Fruit fly (Drosophila melanogaster) whole organism, embryonic: Measurements from ENCODE around the gene CG5382.

Source experiments
- Adf1 ChIP-seq: fragments of 200-800 bp; sonication (Bioruptor generic); IDR thresholded peaks from 2 replicates; pipeline ENCODE4 v1.3.6; 2022; ENCODE audit warnings: missing biosample characterization, missing genetic modification characterization
- CG10147 ChIP-seq: fragments of 200-800 bp; sonication (Bioruptor generic); optimal IDR thresholded peaks from 2 replicates; lab custom pipeline; 2019; ENCODE audit warnings: missing biosample characterization, mild to moderate bottlenecking, missing genetic modification characterization, moderate library complexity
- CG10321 ChIP-seq: fragments of 200-800 bp; sonication (Bioruptor generic); IDR thresholded peaks from 2 replicates; pipeline ENCODE4 v1.3.6; 2022; ENCODE audit warnings: missing biosample characterization, missing genetic modification characterization
- CG13424 ChIP-seq: fragments of 200-800 bp; sonication (Bioruptor generic); optimal IDR thresholded peaks from 2 replicates; lab custom pipeline; 2019; ENCODE audit warnings: missing biosample characterization, mild to moderate bottlenecking, missing genetic modification characterization, moderate library complexity
- CG15073 ChIP-seq: fragments of 200-800 bp; sonication (Bioruptor generic); optimal IDR thresholded peaks from 2 replicates; lab custom pipeline; 2016; ENCODE audit warnings: missing biosample characterization, missing genetic modification characterization
- CG1602 ChIP-seq: fragments of 200-800 bp; sonication (Bioruptor generic); optimal IDR thresholded peaks from 3 replicates; lab custom pipeline; 2016; ENCODE audit warnings: missing biosample characterization, missing genetic modification characterization
- CG17912 ChIP-seq: fragments of 200-800 bp; sonication (Bioruptor generic); optimal IDR thresholded peaks from 2 replicates; lab custom pipeline; 2018; ENCODE audit warnings: missing biosample characterization, mild to moderate bottlenecking, missing genetic modification characterization
- CG18599 ChIP-seq: fragments of 200-800 bp; sonication (Bioruptor generic); optimal IDR thresholded peaks from 3 replicates; lab custom pipeline; 2017; ENCODE audit warnings: missing biosample characterization, missing genetic modification characterization, mild to moderate bottlenecking, moderate library complexity, missing genetic modification reagents
- CG30431 ChIP-seq: fragments of 200-800 bp; sonication (Bioruptor generic); optimal IDR thresholded peaks from 2 replicates; lab custom pipeline; 2017; ENCODE audit warnings: missing biosample characterization, missing genetic modification characterization
- CG34422 ChIP-seq: fragments of 200-800 bp; sonication (Bioruptor generic); IDR thresholded peaks from 3 replicates; pipeline ENCODE4 v1.3.6; 2022; ENCODE audit warnings: missing biosample characterization, missing genetic modification characterization
- CG4820 ChIP-seq: fragments of 200-800 bp; sonication (Bioruptor generic); optimal IDR thresholded peaks from 3 replicates; lab custom pipeline; 2016; ENCODE audit warnings: missing biosample characterization, missing genetic modification characterization
- CG6791 ChIP-seq: fragments of 200-800 bp; sonication (Bioruptor generic); IDR thresholded peaks from 3 replicates; pipeline ENCODE4 v1.3.6; 2022; ENCODE audit warnings: missing biosample characterization, missing genetic modification characterization; ENCODE audit not compliant: partially characterized antibody
- CG9817 ChIP-seq: fragments of 200-800 bp; sonication (Bioruptor generic); optimal IDR thresholded peaks from 2 replicates; lab custom pipeline; 2018; ENCODE audit warnings: missing biosample characterization, mild to moderate bottlenecking, missing genetic modification characterization, moderate library complexity
- D19B ChIP-seq: fragments of 200-800 bp; sonication (Bioruptor generic); optimal IDR thresholded peaks from 2 replicates; lab custom pipeline; 2017; ENCODE audit warnings: missing biosample characterization, mild to moderate bottlenecking, missing genetic modification characterization
- E2f1 ChIP-seq: fragments of 200-800 bp; sonication (Bioruptor generic); IDR thresholded peaks from 2 replicates; pipeline ENCODE4 v1.3.6; 2022; ENCODE audit warnings: missing biosample characterization, missing genetic modification characterization
- HmgZ ChIP-seq: fragments of 200-800 bp; sonication (Bioruptor generic); optimal IDR thresholded peaks from 2 replicates; lab custom pipeline; 2018; ENCODE audit warnings: missing biosample characterization, mild to moderate bottlenecking, missing genetic modification characterization
- Hr3 ChIP-seq: fragments of 200-800 bp; sonication (Bioruptor generic); optimal IDR thresholded peaks from 3 replicates; lab custom pipeline; 2016; ENCODE audit warnings: missing biosample characterization, missing genetic modification characterization
- MBD-R2 ChIP-seq: fragments of 200-800 bp; sonication (Bioruptor generic); IDR thresholded peaks from 2 replicates; pipeline ENCODE4 v1.3.6; 2022; ENCODE audit warnings: missing biosample characterization, missing genetic modification characterization
- Nf-YB ChIP-seq: fragments of 200-800 bp; sonication (Bioruptor generic); optimal IDR thresholded peaks from 3 replicates; lab custom pipeline; 2019; ENCODE audit warnings: missing biosample characterization, mild to moderate bottlenecking, missing genetic modification characterization, moderate library complexity
- Tbp ChIP-seq: fragments of >200 bp; optimal IDR thresholded peaks from 2 replicates; lab custom pipeline; 2018; ENCODE audit warnings: missing biosample characterization, missing genetic modification characterization
- Xbp1 ChIP-seq: fragments of 200-800 bp; sonication (Bioruptor generic); optimal IDR thresholded peaks from 3 replicates; lab custom pipeline; 2016; ENCODE audit warnings: missing biosample characterization, mild to moderate bottlenecking, missing genetic modification characterization
- ase ChIP-seq: fragments of 200-800 bp; sonication (Bioruptor generic); IDR thresholded peaks from 3 replicates; pipeline ENCODE4 v1.3.6; 2022; ENCODE audit warnings: missing biosample characterization, missing genetic modification characterization
- bcd ChIP-seq: fragments of 200-800 bp; sonication (Bioruptor generic); optimal IDR thresholded peaks from 2 replicates; lab custom pipeline; 2017; ENCODE audit warnings: missing biosample characterization, mild to moderate bottlenecking, missing genetic modification characterization
- btn ChIP-seq: fragments of 200-800 bp; sonication (Bioruptor generic); optimal IDR thresholded peaks from 2 replicates; lab custom pipeline; 2016; ENCODE audit warnings: missing biosample characterization, missing genetic modification characterization
- corto ChIP-seq: fragments of 200-800 bp; sonication (Bioruptor generic); optimal IDR thresholded peaks from 2 replicates; lab custom pipeline; 2016; ENCODE audit warnings: missing biosample characterization, mild to moderate bottlenecking, missing genetic modification characterization, moderate library complexity
- disco-r ChIP-seq: fragments of 200-800 bp; sonication (Bioruptor generic); optimal IDR thresholded peaks from 2 replicates; lab custom pipeline; 2016; ENCODE audit warnings: missing biosample characterization, missing genetic modification characterization
- dm ChIP-seq: fragments of 200-800 bp; sonication (Bioruptor generic); optimal IDR thresholded peaks from 3 replicates; lab custom pipeline; 2016; ENCODE audit warnings: missing biosample characterization, missing genetic modification characterization
- eyg ChIP-seq: fragments of 200-800 bp; sonication (Bioruptor generic); optimal IDR thresholded peaks from 3 replicates; lab custom pipeline; 2016; ENCODE audit warnings: missing biosample characterization, missing genetic modification characterization
- kah ChIP-seq: fragments of 200-800 bp; sonication (Bioruptor generic); optimal IDR thresholded peaks from 2 replicates; lab custom pipeline; 2018; ENCODE audit warnings: missing biosample characterization, mild to moderate bottlenecking, missing genetic modification characterization
- kni ChIP-seq: fragments of 200-800 bp; sonication (Bioruptor generic); optimal IDR thresholded peaks from 3 replicates; lab custom pipeline; 2017; ENCODE audit warnings: mild to moderate bottlenecking, missing biosample characterization, missing genetic modification reagents, missing genetic modification characterization
- mam ChIP-seq: fragments of 200-800 bp; sonication (Bioruptor generic); optimal IDR thresholded peaks from 3 replicates; lab custom pipeline; 2016; ENCODE audit warnings: missing biosample characterization, missing genetic modification characterization
- otp ChIP-seq: fragments of 200-800 bp; sonication (Bioruptor generic); IDR thresholded peaks from 3 replicates; pipeline ENCODE4, ENCODE4 v1.3.6; 2022; ENCODE audit warnings: missing biosample characterization, missing genetic modification characterization
- phol ChIP-seq: fragments of 200-800 bp; sonication (Bioruptor generic); optimal IDR thresholded peaks from 3 replicates; lab custom pipeline; 2018; ENCODE audit warnings: missing biosample characterization, mild to moderate bottlenecking, missing genetic modification characterization, moderate library complexity
- ranshi ChIP-seq: fragments of 200-800 bp; sonication (Bioruptor generic); IDR thresholded peaks from 2 replicates; pipeline ENCODE4 v1.3.6; 2022; ENCODE audit warnings: missing biosample characterization, missing genetic modification characterization
- sc ChIP-seq, 3 experiments: fragments of >200 bp in 2 of 3; fragments of 200-800 bp in 1 of 3; sonication (Bioruptor generic) in 1 of 3; optimal IDR thresholded peaks; 2 replicates in 2 of 3; 3 replicates in 1 of 3; lab custom pipeline; 2017; ENCODE audit warnings: mild to moderate bottlenecking in 1 of 3, missing biosample characterization in 1 of 3, missing genetic modification characterization in 1 of 3, missing genetic modification reagents in 1 of 3
- sd ChIP-seq: fragments of 200-800 bp; sonication (Bioruptor generic); optimal IDR thresholded peaks from 3 replicates; lab custom pipeline; 2018; ENCODE audit warnings: missing biosample characterization, mild to moderate bottlenecking, missing genetic modification characterization, moderate library complexity
- sens ChIP-seq: fragments of 200-800 bp; sonication (Bioruptor generic); peaks from one replicate; lab custom pipeline; 2016; ENCODE audit warnings: missing biosample characterization, missing genetic modification characterization
- shn ChIP-seq: fragments of 200-800 bp; sonication (Bioruptor generic); optimal IDR thresholded peaks from 3 replicates; lab custom pipeline; 2016; ENCODE audit warnings: missing biosample characterization, missing genetic modification characterization
- sima ChIP-seq: fragments of 200-800 bp; sonication (Bioruptor generic); optimal IDR thresholded peaks from 2 replicates; lab custom pipeline; 2016; ENCODE audit warnings: missing biosample characterization, missing genetic modification characterization
- tna ChIP-seq: fragments of 200-800 bp; sonication (Bioruptor generic); IDR thresholded peaks from 2 replicates; pipeline ENCODE4 v1.3.6; 2022; ENCODE audit warnings: missing biosample characterization, missing genetic modification characterization; ENCODE audit not compliant: partially characterized antibody
- tx ChIP-seq: fragments of 200-800 bp; sonication (Bioruptor generic); optimal IDR thresholded peaks from 2 replicates; lab custom pipeline; 2016; ENCODE audit warnings: missing biosample characterization, missing genetic modification characterization
- unpg ChIP-seq: fragments of 200-800 bp; sonication (Bioruptor generic); optimal IDR thresholded peaks from 3 replicates; lab custom pipeline; 2018; ENCODE audit warnings: missing biosample characterization, mild to moderate bottlenecking, missing genetic modification characterization, moderate library complexity
- usp ChIP-seq: fragments of >200 bp; optimal IDR thresholded peaks from 2 replicates; lab custom pipeline; 2017; ENCODE audit warnings: missing biosample characterization, missing genetic modification characterization
- wdn ChIP-seq: fragments of 200-800 bp; sonication (Bioruptor generic); IDR thresholded peaks from 2 replicates; pipeline ENCODE4 v1.3.6; 2022; ENCODE audit warnings: missing biosample characterization, missing genetic modification characterization
- wek ChIP-seq: fragments of 200-800 bp; sonication (Bioruptor generic); optimal IDR thresholded peaks from 3 replicates; lab custom pipeline; 2018; ENCODE audit warnings: missing biosample characterization, mild to moderate bottlenecking, missing genetic modification characterization, moderate library complexity

The CG5382 gene

dm6 chr3R:22410537-22411360 is 45.0 kb upstream of the CG5382 start, which contains the start of the genes CG13850 and lqfR (continued):
- TF ChIP-seq Xbp1: peak; percentile 84
- TF ChIP-seq CG34422 (GFP tag; lab: Robert Waterston, UW): no peak
- 0 out of 3 replicates have a peak, but pooled peaks have one; percentile 39 for TF ChIP-seq ase (GFP tag; lab: Robert Waterston, UW)
- TF ChIP-seq, all 482 proteins: peak for 293

dm6 chr3R:22405639-22406038 is 39.9 kb upstream of the CG5382 start, which contains the start of gene CG13855:
CG13855 (plus strand) TSS chr3R:22405939.
- TF ChIP-seq D19B (GFP tag; lab: Kevin White, UChicago) (no peak), shn (GFP tag; lab: Kevin White, UChicago) (no peak), unpg (GFP tag; lab: Kevin White, UChicago) (no peak), otp (GFP tag; lab: Robert Waterston, UW) (no peak), wek (no peak), sc (optimal IDR thresholded peaks at IDR 0.05; lab: Kevin White, UChicago) (no peak), sc (GFP tag; optimal IDR thresholded peaks at IDR 0.05; lab: Kevin White, UChicago) (no peak), CG15073 (GFP tag; lab: Kevin White, UChicago) (no peak), CG17912 (GFP tag; lab: Kevin White, UChicago) (no peak), CG18599 (GFP tag; lab: Kevin White, UChicago) (no peak), sens (GFP tag; lab: Kevin White, UChicago) (no peak), CG30431 (GFP tag; lab: Kevin White, UChicago) (no peak), Tbp (GFP tag; lab: Kevin White, UChicago) (no peak), kah (GFP tag; lab: Kevin White, UChicago) (no peak), E2f1 (no peak), CG10147 (GFP tag; lab: Kevin White, UChicago) (no peak), corto (GFP tag; lab: Kevin White, UChicago) (no peak)

DNA sequence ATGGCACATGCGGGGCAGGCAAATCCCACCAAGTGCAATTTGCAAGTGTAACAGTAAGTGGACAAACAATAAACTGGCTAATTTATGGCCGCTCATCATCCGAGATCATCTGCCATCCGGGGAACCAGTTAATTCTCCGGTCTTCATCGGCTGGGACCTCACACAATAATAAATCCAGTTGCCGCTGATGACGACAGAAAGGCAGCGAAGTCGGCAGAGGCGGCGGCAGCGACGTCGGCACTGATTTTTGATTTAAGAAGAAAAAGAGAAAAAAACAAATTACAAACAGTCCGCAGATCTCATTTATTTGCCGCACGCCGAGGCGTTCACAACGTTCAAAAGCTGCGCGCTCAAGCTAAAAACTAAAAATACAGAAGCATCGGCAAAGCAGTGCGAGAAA is 36.6 kb upstream of the CG5382 start, which contains the start of gene CG13856:
TSS of gene CG13856 (plus strand) at position 301 of the 400 bp plus-strand sequence.
- peak; percentile 17; the same call in 1 of the 2 replicates for TF ChIP-seq Adf1 (GFP tag; lab: Robert Waterston, UW)
- no peak for TF ChIP-seq sd
- TF ChIP-seq dm: no peak
- TF ChIP-seq CG9817: no peak
- TF ChIP-seq, all 482 proteins: peak for 1

- TF ChIP-seq CG10321 (GFP tag; lab: Robert Waterston, UW) (no peak), btn (GFP tag; lab: Kevin White, UChicago) (no peak), CG6791 (GFP tag; lab: Robert Waterston, UW) (no peak), Nf-YB (GFP tag; lab: Kevin White, UChicago) (no peak), mam (GFP tag; lab: Kevin White, UChicago) (no peak), Hr3 (GFP tag; lab: Kevin White, UChicago) (no peak), tx (GFP tag; lab: Kevin White, UChicago) (no peak), disco-r (GFP tag; lab: Kevin White, UChicago) (no peak), wdn (GFP tag; lab: Robert Waterston, UW) (no peak), MBD-R2 (GFP tag; lab: Robert Waterston, UW) (no peak), kni (GFP tag; lab: Kevin White, UChicago) (no peak), ranshi (GFP tag; lab: Robert Waterston, UW) (peak; percentile 54; the same call in 1 of the 2 replicates), usp (GFP tag; lab: Kevin White, UChicago) (no peak), phol (tag; lab: Kevin White, UChicago) (no peak), CG1602 (peak; percentile 8), HmgZ (no peak), tna (GFP tag; lab: Robert Waterston, UW) (no peak), CG4820 (peak; percentile 48), bcd (GFP tag; lab: Kevin White, UChicago) (peak; percentile 27), CG13424 (no peak), eyg (GFP tag; lab: Kevin White, UChicago) (no peak), sima (GFP tag; lab: Kevin White, UChicago) (no peak)
Observed at dm6 chr3R:22400246-22400645, 34.5 kb upstream of the CG5382 start.
